Worm (Caenorhabditis elegans): Measurements from ENCODE around the gene W04G3.5.

DNA sequence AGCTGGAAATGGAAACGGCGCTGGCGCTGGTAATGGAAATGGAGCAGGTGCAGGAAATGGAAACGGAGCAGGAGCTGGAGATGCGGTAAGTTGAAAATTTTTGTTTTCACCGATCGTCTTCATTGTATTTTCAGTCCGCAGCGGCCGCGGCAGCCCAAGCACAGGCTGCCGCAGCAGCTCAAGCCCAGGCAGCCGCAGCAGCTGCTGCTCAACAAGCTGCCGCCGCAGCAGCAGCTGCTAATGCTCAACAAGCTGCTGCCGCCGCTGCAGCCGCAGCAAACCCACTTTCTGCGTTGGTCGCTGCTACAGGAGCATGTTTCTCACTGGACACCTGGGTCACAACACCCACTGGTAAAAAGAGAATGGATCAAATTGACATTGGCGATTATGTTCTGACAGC is 41.0 kb downstream of the W04G3.5 start:
- TF ChIP-seq elt-3 (tag; optimal IDR thresholded peaks at IDR 0.05) (no peak), unc-39 (tag; optimal IDR thresholded peaks at IDR 0.05) (no peak), skn-1 (tag; optimal IDR thresholded peaks at IDR 0.05) (no peak), snpc-4 (tag; optimal IDR thresholded peaks at IDR 0.05) (no peak), ztf-4 (tag; optimal IDR thresholded peaks at IDR 0.05) (no peak), unc-62 (GFP tag; optimal IDR thresholded peaks at IDR 0.05) (no peak), nhr-12 (tag; optimal IDR thresholded peaks at IDR 0.05) (no peak)
